Worm (Caenorhabditis elegans) whole organism, L4 larva: ENCODE data around the gene sdz-27.

Experiments
- F44E2.7 ChIP-seq: fragments of 200-800 bp; sonication (Bioruptor generic); IDR thresholded peaks from 2 replicates; pipeline ENCODE4 v2.1.2; 2022; ENCODE audit warnings: missing genetic modification characterization, missing compliant biosample characterization
- F49E8.2 ChIP-seq: sonication (generic microtip); optimal IDR thresholded peaks from 2 replicates; lab custom pipeline; 2016; ENCODE audit warnings: missing compliant biosample characterization, mild to moderate bottlenecking, missing genetic modification characterization, borderline replicate concordance
- R02D3.7 ChIP-seq: fragments of 150-350 bp; sonication (generic microtip); optimal IDR thresholded peaks from 3 replicates; lab custom pipeline; 2014; ENCODE audit warnings: missing biosample characterization, missing genetic modification characterization
- T20F7.1 ChIP-seq: fragments of 200-800 bp; sonication (Bioruptor generic); optimal IDR thresholded peaks from 2 replicates; lab custom pipeline; 2018; ENCODE audit warnings: mild to moderate bottlenecking, missing genetic modification characterization, missing compliant biosample characterization
- Y5F2A.4 ChIP-seq: fragments of 200-800 bp; sonication (Bioruptor generic); optimal IDR thresholded peaks from 2 replicates; lab custom pipeline; 2018; ENCODE audit warnings: mild to moderate bottlenecking, missing genetic modification characterization, missing compliant biosample characterization
- ZK546.5 ChIP-seq, 2 experiments: sonication (generic microtip); optimal IDR thresholded peaks; 2 replicates each; lab custom pipeline; 2017; ENCODE audit warnings: missing biosample characterization in 2 of 2, missing genetic modification characterization in 2 of 2
- attf-4 ChIP-seq: sonication (generic microtip); optimal IDR thresholded peaks from 3 replicates; lab custom pipeline; 2017; ENCODE audit warnings: missing biosample characterization, missing genetic modification characterization
- ceh-44 ChIP-seq: fragments of 200-800 bp; sonication (Bioruptor generic); IDR thresholded peaks from 2 replicates; pipeline ENCODE4 v1.3.6; 2022; ENCODE audit warnings: missing genetic modification reagents, missing genetic modification characterization, missing compliant biosample characterization
- ctbp-1 ChIP-seq: fragments of 200-800 bp; sonication (Bioruptor generic); IDR thresholded peaks from 2 replicates; pipeline ENCODE4 v1.3.6; 2022; ENCODE audit warnings: missing genetic modification reagents, missing genetic modification characterization, missing compliant biosample characterization
- dmd-6 ChIP-seq: fragments of 200-800 bp; sonication (Bioruptor generic); IDR thresholded peaks from 2 replicates; pipeline ENCODE4 v1.3.6; 2022; ENCODE audit warnings: missing genetic modification reagents, missing genetic modification characterization, missing compliant biosample characterization
- dmd-8 ChIP-seq: fragments of 200-800 bp; sonication (Bioruptor generic); IDR thresholded peaks from 2 replicates; pipeline ENCODE4 v1.3.6; 2022; ENCODE audit warnings: missing genetic modification characterization, missing compliant biosample characterization
- duxl-1 ChIP-seq: sonication (generic microtip); optimal IDR thresholded peaks from 2 replicates; lab custom pipeline; 2016; ENCODE audit warnings: mild to moderate bottlenecking, missing genetic modification characterization, moderate library complexity, missing compliant biosample characterization; ENCODE audit not compliant: poor library complexity
- dve-1 ChIP-seq: sonication (generic microtip); optimal IDR thresholded peaks from 2 replicates; lab custom pipeline; 2017; ENCODE audit warnings: antibody characterized with exemption, mild to moderate bottlenecking, missing genetic modification characterization, missing compliant biosample characterization; ENCODE audit not compliant: insufficient read depth
- egl-27 ChIP-seq: sonication (generic microtip); optimal IDR thresholded peaks from 3 replicates; lab custom pipeline; 2017; ENCODE audit warnings: missing biosample characterization, missing genetic modification reagents, missing genetic modification characterization
- fkh-10 ChIP-seq: fragments of 150-350 bp; optimal IDR thresholded peaks from 2 replicates; lab custom pipeline; 2014; ENCODE audit warnings: missing biosample characterization, missing genetic modification reagents, missing genetic modification characterization
- fos-1 ChIP-seq: fragments of 150-350 bp; optimal IDR thresholded peaks from 2 replicates; lab custom pipeline; 2014; ENCODE audit warnings: missing biosample characterization, missing genetic modification characterization
- hif-1 ChIP-seq, 2 experiments: sonication (generic microtip); optimal IDR thresholded peaks; 2 replicates each; lab custom pipeline; 2016 to 2017; ENCODE audit warnings: missing compliant biosample characterization in 2 of 2, missing genetic modification characterization in 2 of 2, missing genetic modification reagents in 2 of 2, missing genotype in 2 of 2, mild to moderate bottlenecking in 1 of 2
- hlh-11 ChIP-seq: fragments of 200-800 bp; sonication (Bioruptor generic); optimal IDR thresholded peaks from 2 replicates; lab custom pipeline; 2018; ENCODE audit warnings: mild to moderate bottlenecking, missing genetic modification characterization, missing compliant biosample characterization
- hlh-30 ChIP-seq: sonication (generic microtip); optimal IDR thresholded peaks from 2 replicates; lab custom pipeline; 2017; ENCODE audit warnings: antibody characterized with exemption, mild to moderate bottlenecking, missing genetic modification characterization, missing compliant biosample characterization; ENCODE audit not compliant: insufficient read depth
- jun-1 ChIP-seq: fragments of 150-350 bp; optimal IDR thresholded peaks from 2 replicates; lab custom pipeline; 2014; ENCODE audit warnings: missing biosample characterization, missing genetic modification reagents, missing genetic modification characterization
- lim-7 ChIP-seq: fragments of 200-800 bp; sonication (Bioruptor generic); IDR thresholded peaks from 2 replicates; pipeline ENCODE4 v1.3.6; 2022; ENCODE audit warnings: missing genetic modification characterization, missing compliant biosample characterization
- lin-1 ChIP-seq: fragments of 200-800 bp; sonication (Bioruptor generic); IDR thresholded peaks from 2 replicates; pipeline ENCODE4 v1.3.6; 2022; ENCODE audit warnings: missing genetic modification reagents, missing genetic modification characterization, missing compliant biosample characterization
- lin-15B ChIP-seq: fragments of 150-350 bp; sonication (generic microtip); optimal IDR thresholded peaks from 3 replicates; lab custom pipeline; 2014; ENCODE audit warnings: missing biosample characterization, missing genetic modification characterization
- lin-39 ChIP-seq: fragments of 150-350 bp; optimal IDR thresholded peaks from 2 replicates; lab custom pipeline; 2014; ENCODE audit warnings: missing biosample characterization, missing genetic modification reagents, missing genetic modification characterization
- lsy-2 ChIP-seq, 2 experiments: fragments of 150-350 bp in 1 of 2; sonication (generic microtip) in 1 of 2; optimal IDR thresholded peaks; 2 replicates each; lab custom pipeline; 2014 to 2017; ENCODE audit warnings: missing biosample characterization in 2 of 2, missing genetic modification characterization in 2 of 2
- madf-9 ChIP-seq: fragments of 200-800 bp; sonication (Bioruptor generic); conservative IDR thresholded peaks from 2 replicates; pipeline ENCODE4 v1.3.6; 2022; ENCODE audit warnings: missing genetic modification reagents, missing genetic modification characterization, missing compliant biosample characterization
- mep-1 ChIP-seq: fragments of 150-350 bp; sonication (generic microtip); optimal IDR thresholded peaks from 3 replicates; lab custom pipeline; 2014; ENCODE audit warnings: missing biosample characterization, missing genetic modification characterization
- mxl-2 ChIP-seq: fragments of 200-800 bp; sonication (Bioruptor generic); conservative IDR thresholded peaks from 2 replicates; pipeline ENCODE4 v1.3.6; 2022; ENCODE audit warnings: missing genetic modification reagents, missing genetic modification characterization, missing compliant biosample characterization
- mxl-3 ChIP-seq: fragments of 200-800 bp; sonication (Bioruptor generic); optimal IDR thresholded peaks from 2 replicates; lab custom pipeline; 2018; ENCODE audit warnings: mild to moderate bottlenecking, missing genetic modification characterization, missing compliant biosample characterization
- nhr-11 ChIP-seq: fragments of 150-350 bp; optimal IDR thresholded peaks from 2 replicates; lab custom pipeline; 2014; ENCODE audit warnings: missing biosample characterization, missing genetic modification characterization
- nhr-111 ChIP-seq: fragments of 200-800 bp; sonication (Bioruptor generic); optimal IDR thresholded peaks from 2 replicates; lab custom pipeline; 2018; ENCODE audit warnings: mild to moderate bottlenecking, missing genetic modification characterization, missing compliant biosample characterization
- nhr-237 ChIP-seq: sonication (generic microtip); optimal IDR thresholded peaks from 2 replicates; lab custom pipeline; 2017; ENCODE audit warnings: missing biosample characterization, missing genetic modification characterization
- nhr-41 ChIP-seq: fragments of 200-800 bp; sonication (Bioruptor generic); IDR thresholded peaks from 2 replicates; pipeline ENCODE4 v1.3.6; 2022; ENCODE audit warnings: missing genetic modification reagents, missing genetic modification characterization, missing compliant biosample characterization
- nhr-42 ChIP-seq: fragments of 200-800 bp; sonication (Bioruptor generic); IDR thresholded peaks from 2 replicates; pipeline ENCODE4 v1.3.6; 2022; ENCODE audit warnings: missing genetic modification characterization, missing compliant biosample characterization
- nhr-77 ChIP-seq: fragments of 150-350 bp; optimal IDR thresholded peaks from 2 replicates; lab custom pipeline; 2014; ENCODE audit warnings: missing biosample characterization, missing genetic modification characterization
- pha-4 ChIP-seq, 2 experiments: fragments of 150-350 bp in 1 of 2; fragments of 200-800 bp in 1 of 2; sonication (Bioruptor generic) in 1 of 2; IDR thresholded peaks in 1 of 2; optimal IDR thresholded peaks in 1 of 2; 2 replicates each; pipeline versions ENCODE4 v1.3.6 to Lab custom; 2014 to 2022; ENCODE audit warnings: missing genetic modification characterization in 2 of 2, missing genetic modification reagents in 2 of 2, missing biosample characterization in 1 of 2, missing compliant biosample characterization in 1 of 2
- pqm-1 ChIP-seq: sonication (generic microtip); optimal IDR thresholded peaks from 2 replicates; lab custom pipeline; 2017; ENCODE audit warnings: missing biosample characterization, missing genetic modification characterization
- rbr-2 ChIP-seq: sonication (generic microtip); optimal IDR thresholded peaks from 2 replicates; lab custom pipeline; 2016; ENCODE audit warnings: missing genotype, missing genetic modification characterization, missing compliant biosample characterization
- sdz-12 ChIP-seq: fragments of 200-800 bp; sonication (Bioruptor generic); optimal IDR thresholded peaks from 2 replicates; lab custom pipeline; 2018; ENCODE audit warnings: mild to moderate bottlenecking, missing genetic modification characterization, missing compliant biosample characterization
- skn-1 ChIP-seq: fragments of 150-350 bp; optimal IDR thresholded peaks from 2 replicates; lab custom pipeline; 2014; ENCODE audit warnings: missing biosample characterization, missing genetic modification characterization
- snpc-4 ChIP-seq: fragments of 150-350 bp; optimal IDR thresholded peaks from 2 replicates; lab custom pipeline; 2014; ENCODE audit warnings: missing biosample characterization, missing genetic modification characterization
- spr-1 ChIP-seq: sonication (generic microtip); optimal IDR thresholded peaks from 2 replicates; lab custom pipeline; 2016; ENCODE audit warnings: mild to moderate bottlenecking, missing genetic modification characterization, missing compliant biosample characterization
- tra-1 ChIP-seq: fragments of 200-800 bp; sonication (Bioruptor generic); IDR thresholded peaks from 2 replicates; pipeline ENCODE4 v1.3.6; 2022; ENCODE audit warnings: missing genetic modification reagents, missing genetic modification characterization, missing compliant biosample characterization
- unc-130 ChIP-seq: sonication (generic microtip); optimal IDR thresholded peaks from 2 replicates; lab custom pipeline; 2016; ENCODE audit warnings: missing genetic modification reagents, missing genetic modification characterization, missing compliant biosample characterization
- unc-39 ChIP-seq: sonication (generic microtip); optimal IDR thresholded peaks from 2 replicates; lab custom pipeline; 2017; ENCODE audit warnings: missing biosample characterization, missing genetic modification characterization
- vab-7 ChIP-seq: fragments of 200-800 bp; sonication (Bioruptor generic); IDR thresholded peaks from 2 replicates; pipeline ENCODE4 v1.3.6; 2022; ENCODE audit warnings: missing genetic modification reagents, missing genetic modification characterization, missing compliant biosample characterization
- zfp-2 ChIP-seq: sonication (generic microtip); optimal IDR thresholded peaks from 2 replicates; lab custom pipeline; 2016; ENCODE audit warnings: mild to moderate bottlenecking, missing genetic modification characterization, missing compliant biosample characterization
- zip-2 ChIP-seq: fragments of 150-350 bp; optimal IDR thresholded peaks from 2 replicates; lab custom pipeline; 2014; ENCODE audit warnings: missing biosample characterization, missing genetic modification characterization
- ztf-11 ChIP-seq: fragments of 150-350 bp; optimal IDR thresholded peaks from 2 replicates; lab custom pipeline; 2014; ENCODE audit warnings: missing biosample characterization, missing genetic modification characterization
- ztf-7 ChIP-seq: fragments of 150-350 bp; optimal IDR thresholded peaks from 2 replicates; lab custom pipeline; 2014; ENCODE audit warnings: missing biosample characterization, missing genetic modification characterization

Gene sdz-27

ce11 chrIV:11149454-11150163 is 37.2 kb upstream of the sdz-27 start, which contains the start of the genes F01G4.6 and pfd-1 (continued):
- TF ChIP-seq nhr-41 (no peak), ZK546.5 (tag; optimal IDR thresholded peaks at IDR 0.05; lab: Kevin White, UChicago) (peak; percentile 99), dmd-6 (GFP tag; lab: Robert Waterston, UW) (peak; percentile 90), hlh-11 (peak; percentile 92), ctbp-1 (GFP tag; lab: Robert Waterston, UW) (peak; percentile 69; the same call in 1 of the 2 replicates), zfp-2 (tag; lab: Kevin White, UChicago) (peak; percentile 97), ztf-7 (tag; lab: Kevin White, UChicago) (no peak), dmd-8 (GFP tag; lab: Robert Waterston, UW) (no peak), F44E2.7 (GFP tag; lab: Robert Waterston, UW) (no peak), unc-39 (tag; lab: Kevin White, UChicago) (no peak), Y5F2A.4 (GFP tag; lab: Kevin White, UChicago) (no peak), ztf-11 (tag; lab: Kevin White, UChicago) (no peak), vab-7 (GFP tag; lab: Robert Waterston, UW) (peak; percentile 55; the same call in 1 of the 2 replicates), nhr-237 (tag; lab: Kevin White, UChicago) (no peak), pha-4 (GFP tag; IDR thresholded peaks at IDR 0.05; lab: Robert Waterston, UW) (peak; percentile 85), pha-4 (tag; optimal IDR thresholded peaks at IDR 0.05; lab: Kevin White, UChicago) (peak; percentile 74), madf-9 (GFP tag; lab: Robert Waterston, UW) (no peak), sdz-12 (GFP tag; lab: Kevin White, UChicago) (peak; percentile 30), fkh-10 (GFP tag; lab: Kevin White, UChicago) (peak; percentile 67), dve-1 (tag; lab: Kevin White, UChicago) (peak; percentile 99), T20F7.1 (GFP tag; lab: Kevin White, UChicago) (no peak), nhr-111 (GFP tag; lab: Kevin White, UChicago) (no peak), egl-27 (tag; lab: Kevin White, UChicago) (no peak), duxl-1 (tag; lab: Kevin White, UChicago) (peak; percentile 76), pqm-1 (tag; lab: Kevin White, UChicago) (peak; percentile 9), nhr-77 (tag; lab: Kevin White, UChicago) (peak; percentile 94), lim-7 (no peak), rbr-2 (tag; lab: Kevin White, UChicago) (peak; percentile 91), hif-1 (tag; optimal IDR thresholded peaks at IDR 0.05; lab: Kevin White, UChicago) (peak; percentile 29 to 89), fos-1 (tag; lab: Kevin White, UChicago) (no peak), jun-1 (tag; lab: Kevin White, UChicago) (peak; percentile 83), lin-15B (tag; lab: Kevin White, UChicago) (no peak), lin-1 (GFP tag; lab: Robert Waterston, UW) (peak; percentile 90), R02D3.7 (tag; lab: Kevin White, UChicago) (no peak), unc-130 (GFP tag; lab: Kevin White, UChicago) (peak; percentile 24), mxl-3 (peak; percentile 48), ceh-44 (GFP tag; lab: Robert Waterston, UW) (no peak), nhr-42 (GFP tag; lab: Robert Waterston, UW) (0 out of 2 replicates have a peak, but pooled peaks have one; percentile 11), skn-1 (tag; lab: Kevin White, UChicago) (no peak), mep-1 (tag; lab: Kevin White, UChicago) (peak; percentile 96), nhr-11 (tag; lab: Kevin White, UChicago) (peak; percentile 92), mxl-2 (GFP tag; lab: Robert Waterston, UW) (peak; percentile 66; the same call in 1 of the 2 replicates), lsy-2 (tag; optimal IDR thresholded peaks at IDR 0.05; lab: Kevin White, UChicago) (peak; percentile 96 to 99), tra-1 (0 out of 2 replicates have a peak, but pooled peaks have one; percentile 11), snpc-4 (no peak), hlh-30 (tag; lab: Kevin White, UChicago) (peak; percentile 89), spr-1 (tag; lab: Kevin White, UChicago) (peak; percentile 42), F49E8.2 (no peak), zip-2 (tag; lab: Kevin White, UChicago) (peak; percentile 42), lin-39 (tag; lab: Kevin White, UChicago) (no peak), attf-4 (no peak)
